Worm (Caenorhabditis elegans) whole organism, late embryonic: ENCODE results near the gene ZK892.5.

Experiments used
- T23F11.4 ChIP-seq: fragments of 200-800 bp; sonication (Bioruptor generic); optimal IDR thresholded peaks from 2 replicates; lab custom pipeline; 2018; ENCODE audit warnings: mild to moderate bottlenecking, missing genetic modification characterization, missing compliant biosample characterization
- Y22D7AL.16 ChIP-seq: sonication (generic microtip); optimal IDR thresholded peaks from 2 replicates; lab custom pipeline; 2016; ENCODE audit warnings: missing genetic modification characterization, missing compliant biosample characterization
- ama-1 ChIP-seq: fragments of 150-350 bp; optimal IDR thresholded peaks from 2 replicates; lab custom pipeline; 2014
- ceh-14 ChIP-seq: sonication (generic microtip); optimal IDR thresholded peaks from 2 replicates; lab custom pipeline; 2016; ENCODE audit warnings: missing genotype, missing genetic modification characterization, missing compliant biosample characterization
- ceh-18 ChIP-seq: sonication (generic microtip); optimal IDR thresholded peaks from 2 replicates; lab custom pipeline; 2016; ENCODE audit warnings: missing genetic modification characterization, missing compliant biosample characterization
- ceh-19 ChIP-seq: fragments of 200-800 bp; sonication (Bioruptor generic); optimal IDR thresholded peaks from 2 replicates; lab custom pipeline; 2018; ENCODE audit warnings: mild to moderate bottlenecking, missing genetic modification characterization, missing compliant biosample characterization
- ceh-2 ChIP-seq: sonication (generic microtip); optimal IDR thresholded peaks from 2 replicates; lab custom pipeline; 2016; ENCODE audit warnings: missing genotype, missing genetic modification characterization, missing compliant biosample characterization
- ceh-30 ChIP-seq: fragments of 150-350 bp; optimal IDR thresholded peaks from 2 replicates; lab custom pipeline; 2014; ENCODE audit warnings: missing biosample characterization, missing genetic modification characterization
- ceh-31 ChIP-seq: sonication (generic microtip); optimal IDR thresholded peaks from 2 replicates; lab custom pipeline; 2016; ENCODE audit warnings: missing genetic modification characterization, missing compliant biosample characterization
- ceh-34 ChIP-seq: sonication (generic microtip); optimal IDR thresholded peaks from 2 replicates; lab custom pipeline; 2016; ENCODE audit warnings: mild to moderate bottlenecking, missing genetic modification characterization, missing compliant biosample characterization
- ceh-45 ChIP-seq: fragments of 200-800 bp; sonication (Bioruptor generic); IDR thresholded peaks from 2 replicates; pipeline ENCODE4 v1.3.6; 2022; ENCODE audit warnings: missing genetic modification reagents, missing genetic modification characterization, missing compliant biosample characterization
- ceh-48 ChIP-seq: sonication (generic microtip); optimal IDR thresholded peaks from 2 replicates; lab custom pipeline; 2016; ENCODE audit warnings: missing genetic modification characterization, inconsistent platforms, missing compliant biosample characterization
- dmd-4 ChIP-seq: sonication (generic microtip); optimal IDR thresholded peaks from 2 replicates; lab custom pipeline; 2016; ENCODE audit warnings: borderline replicate concordance, missing genetic modification characterization, missing compliant biosample characterization
- dve-1 ChIP-seq: sonication (generic microtip); optimal IDR thresholded peaks from 2 replicates; lab custom pipeline; 2017; ENCODE audit warnings: antibody characterized with exemption, mild to moderate bottlenecking, missing genetic modification characterization, missing compliant biosample characterization
- elt-2 ChIP-seq: sonication (generic microtip); optimal IDR thresholded peaks from 2 replicates; lab custom pipeline; 2016; ENCODE audit warnings: missing genetic modification reagents, missing genetic modification characterization, missing compliant biosample characterization
- elt-4 ChIP-seq: sonication (generic microtip); optimal IDR thresholded peaks from 2 replicates; lab custom pipeline; 2016; ENCODE audit warnings: missing genetic modification characterization, missing compliant biosample characterization
- ets-4 ChIP-seq: sonication (generic microtip); optimal IDR thresholded peaks from 2 replicates; lab custom pipeline; 2016; ENCODE audit warnings: missing genetic modification characterization, missing compliant biosample characterization
- eyg-1 ChIP-seq: sonication (generic microtip); optimal IDR thresholded peaks from 2 replicates; lab custom pipeline; 2016; ENCODE audit warnings: missing genotype, missing genetic modification characterization, missing compliant biosample characterization
- fax-1 ChIP-seq: sonication (generic microtip); optimal IDR thresholded peaks from 2 replicates; lab custom pipeline; 2016; ENCODE audit warnings: missing genotype, missing genetic modification characterization, missing compliant biosample characterization
- fkh-6 ChIP-seq: sonication (generic microtip); optimal IDR thresholded peaks from 2 replicates; lab custom pipeline; 2016; ENCODE audit warnings: missing genetic modification characterization, missing compliant biosample characterization
- gmeb-2 ChIP-seq: sonication (generic microtip); optimal IDR thresholded peaks from 2 replicates; lab custom pipeline; 2016; ENCODE audit warnings: missing genetic modification characterization, inconsistent platforms, missing compliant biosample characterization
- hlh-13 ChIP-seq: fragments of 200-800 bp; sonication (Bioruptor generic); optimal IDR thresholded peaks from 2 replicates; lab custom pipeline; 2018; ENCODE audit warnings: mild to moderate bottlenecking, missing genetic modification characterization, missing compliant biosample characterization
- hlh-15 ChIP-seq: sonication (generic microtip); optimal IDR thresholded peaks from 2 replicates; lab custom pipeline; 2016; ENCODE audit warnings: missing genetic modification characterization, missing compliant biosample characterization
- hlh-6 ChIP-seq: sonication (generic microtip); optimal IDR thresholded peaks from 2 replicates; lab custom pipeline; 2016; ENCODE audit warnings: missing genotype, missing genetic modification characterization, missing compliant biosample characterization
- madf-2 ChIP-seq: sonication (generic microtip); optimal IDR thresholded peaks from 2 replicates; lab custom pipeline; 2017; ENCODE audit warnings: missing genetic modification characterization, missing compliant biosample characterization
- nfya-1 ChIP-seq: sonication (generic microtip); optimal IDR thresholded peaks from 2 replicates; lab custom pipeline; 2017; ENCODE audit warnings: missing genetic modification characterization, mild to moderate bottlenecking, missing compliant biosample characterization, antibody characterized with exemption, moderate library complexity
- pha-4 ChIP-seq: fragments of 150-350 bp; optimal IDR thresholded peaks from 2 replicates; lab custom pipeline; 2018; ENCODE audit warnings: missing biosample characterization, missing genetic modification reagents, missing genetic modification characterization
- ref-2 ChIP-seq: sonication (generic microtip); optimal IDR thresholded peaks from 2 replicates; lab custom pipeline; 2016; ENCODE audit warnings: missing genetic modification characterization, missing compliant biosample characterization
- sdc-2 ChIP-seq: sonication (generic microtip); optimal IDR thresholded peaks from 2 replicates; lab custom pipeline; 2016; ENCODE audit warnings: missing genotype, missing genetic modification characterization, missing compliant biosample characterization
- sox-2 ChIP-seq: fragments of 200-800 bp; sonication (Bioruptor generic); IDR thresholded peaks from 2 replicates; pipeline ENCODE4 v1.3.6; 2022; ENCODE audit warnings: missing genetic modification reagents, missing genetic modification characterization, missing compliant biosample characterization
- sox-4 ChIP-seq: sonication (generic microtip); optimal IDR thresholded peaks from 2 replicates; lab custom pipeline; 2017; ENCODE audit warnings: mild to moderate bottlenecking, missing genetic modification characterization, inconsistent platforms, missing compliant biosample characterization
- unc-3 ChIP-seq, 2 experiments: fragments of 200-800 bp in 1 of 2; sonication (Bioruptor generic) in 1 of 2; sonication (generic microtip) in 1 of 2; conservative IDR thresholded peaks in 1 of 2; optimal IDR thresholded peaks in 1 of 2; 2 replicates each; pipeline versions ENCODE4 v1.3.6 to Lab custom; 2016 to 2022; ENCODE audit warnings: missing compliant biosample characterization in 2 of 2, missing genetic modification characterization in 2 of 2, missing genetic modification reagents in 1 of 2
- unc-42 ChIP-seq: sonication (generic microtip); optimal IDR thresholded peaks from 2 replicates; lab custom pipeline; 2016; ENCODE audit warnings: missing genotype, missing genetic modification characterization, missing compliant biosample characterization
- unc-55 ChIP-seq: sonication (generic microtip); optimal IDR thresholded peaks from 2 replicates; lab custom pipeline; 2017; ENCODE audit warnings: missing biosample characterization, missing genetic modification reagents, missing genetic modification characterization

ZK892.5 gene

DNA sequence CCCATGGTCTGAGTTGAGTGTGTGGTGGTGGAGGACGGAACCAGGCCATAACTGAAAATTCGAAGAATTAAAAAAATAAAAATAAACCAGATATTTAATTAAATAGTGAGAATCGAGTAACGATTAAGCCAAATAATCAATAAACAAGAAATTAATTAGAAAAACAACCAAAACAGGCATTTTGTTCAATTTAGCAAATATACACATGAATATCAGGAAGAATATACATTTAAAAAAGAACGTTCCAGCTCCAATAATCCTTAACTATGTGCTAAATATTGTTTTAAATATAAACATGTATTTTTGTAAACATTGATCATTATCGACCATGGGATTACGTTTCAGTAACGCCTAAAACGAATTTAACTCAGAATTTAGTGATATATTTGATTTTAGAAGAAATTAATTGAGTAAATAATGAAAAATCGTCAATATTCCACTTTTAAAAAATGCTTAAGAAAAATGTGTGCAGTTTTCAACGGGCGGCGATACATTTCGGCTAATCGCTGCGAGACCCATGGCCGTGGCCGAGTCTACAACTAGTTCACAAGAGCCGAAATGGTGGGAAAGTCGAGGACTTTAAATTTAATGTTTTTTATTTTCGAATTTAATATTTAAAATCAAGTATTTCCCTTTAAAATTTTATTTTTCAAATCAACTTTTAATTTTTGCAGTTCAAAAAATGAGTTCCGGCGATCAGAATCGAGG, 39.9 kb upstream of the ZK892.5 start, which contains the start of the genes R53.4 and psf-1 (continued):
- TF ChIP-seq Y22D7AL.16 (tag; lab: Kevin White, UChicago) (no peak), ceh-31 (peak; percentile 86), ceh-2 (peak; percentile 75), ama-1 (lab: Kevin White, UChicago) (no peak), ceh-30 (tag; lab: Kevin White, UChicago) (no peak), sox-4 (tag; lab: Kevin White, UChicago) (no peak)

DNA sequence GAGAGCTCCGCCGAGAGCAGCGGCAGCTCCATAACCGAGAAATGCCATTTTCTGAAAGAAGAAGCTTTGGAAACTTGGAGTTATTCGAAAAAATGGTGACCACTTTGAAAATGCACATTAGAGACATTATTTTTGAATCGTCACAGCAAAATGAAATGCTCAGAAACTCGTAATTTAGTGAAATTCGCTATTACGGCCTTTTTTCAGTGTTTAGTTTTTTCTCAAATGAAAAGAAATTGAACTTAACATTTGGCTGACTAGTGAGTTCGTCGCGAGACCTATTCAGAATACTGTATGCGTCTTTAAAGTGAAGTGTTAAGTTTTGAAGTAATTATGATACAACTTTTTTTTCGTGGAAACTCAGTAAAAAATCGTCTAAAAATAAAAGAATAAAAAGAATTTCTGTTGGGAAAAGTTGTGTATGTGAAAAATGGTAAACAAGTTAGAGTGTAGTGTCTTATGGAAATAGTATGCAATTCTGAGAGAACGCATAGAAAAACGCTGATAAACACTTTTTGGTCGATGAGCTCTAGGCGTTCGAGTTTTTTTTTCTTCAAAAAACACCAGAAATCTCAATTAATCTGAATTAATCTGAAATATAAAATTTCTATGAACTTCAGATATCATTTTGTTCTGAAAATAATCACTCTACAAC, 37.5 kb upstream of the ZK892.5 start, which contains the start of gene R53.5:
R53.5 (minus strand) TSS at position 51 of the 655 bp plus-strand sequence.
- TF ChIP-seq sdc-2 (no peak), ceh-14 (tag; lab: Kevin White, UChicago) (no peak), sox-4 (tag; lab: Kevin White, UChicago) (no peak), ceh-2 (no peak), ceh-48 (tag; lab: Kevin White, UChicago) (no peak), elt-4 (tag; lab: Kevin White, UChicago) (no peak), sox-2 (GFP tag; lab: Robert Waterston, UW) (no peak), ets-4 (tag; lab: Kevin White, UChicago) (no peak), pha-4 (no peak), Y22D7AL.16 (tag; lab: Kevin White, UChicago) (no peak), fax-1 (tag; lab: Kevin White, UChicago) (no peak), ceh-19 (GFP tag; lab: Kevin White, UChicago) (no peak), gmeb-2 (tag; lab: Kevin White, UChicago) (no peak), eyg-1 (tag; lab: Kevin White, UChicago) (no peak)
- TF ChIP-seq, all 69 proteins: peak for 0

DNA sequence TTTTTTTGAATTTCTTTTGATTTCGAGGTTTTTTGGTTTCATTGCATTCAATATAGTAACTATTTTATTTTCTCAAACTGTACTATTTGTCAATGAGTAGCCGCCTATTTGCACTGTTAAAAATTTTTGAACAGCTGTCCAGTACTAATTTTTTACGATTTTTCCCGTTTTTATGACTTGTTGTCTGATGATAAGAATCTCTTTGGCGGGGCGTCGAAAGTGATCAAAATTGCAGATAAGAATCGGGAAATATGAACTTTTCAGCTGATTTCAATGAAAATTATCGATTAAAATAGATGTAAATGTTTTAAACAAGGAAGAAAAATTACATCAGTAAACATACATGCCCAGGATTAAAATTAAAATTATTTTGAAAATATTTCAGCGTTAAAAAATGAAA, 33.8 kb upstream of the ZK892.5 start:
- no peak for TF ChIP-seq fax-1 (tag; lab: Kevin White, UChicago)
- TF ChIP-seq elt-2 (tag; lab: Kevin White, UChicago) = peak; percentile 65
- no peak for TF ChIP-seq gmeb-2 (tag; lab: Kevin White, UChicago)
- TF ChIP-seq ceh-45 = no peak

DNA sequence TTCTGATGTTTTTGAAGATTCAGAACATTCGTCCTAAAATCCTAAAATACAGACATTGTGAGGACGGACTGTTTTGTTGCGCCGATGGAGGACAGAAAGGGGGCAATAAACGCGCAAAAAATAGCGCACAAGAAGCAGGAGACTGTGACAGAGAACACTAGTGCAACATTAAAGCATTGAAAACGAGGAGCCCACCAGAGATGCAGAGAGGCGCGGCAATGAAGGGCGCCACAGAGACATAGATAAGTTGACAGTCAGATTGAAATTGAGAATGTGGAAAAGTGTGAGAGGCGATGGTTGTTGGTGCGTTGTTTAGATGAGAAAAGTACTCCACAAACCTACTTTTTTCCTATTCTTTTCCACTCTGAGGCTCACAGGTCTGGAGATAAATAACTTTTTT, 33.0 kb upstream of the ZK892.5 start, which contains the start of gene aakg-5:
aakg-5 (minus strand) TSS at position 159 of the 400 bp plus-strand sequence.
- no peak for TF ChIP-seq unc-3 (GFP tag; conservative IDR thresholded peaks at IDR 0.05; lab: Robert Waterston, UW)
- TF ChIP-seq unc-3 (tag; optimal IDR thresholded peaks at IDR 0.05; lab: Kevin White, UChicago) = no peak
- peak; percentile 22 for TF ChIP-seq unc-55 (GFP tag; lab: Kevin White, UChicago)
- TF ChIP-seq dve-1 (tag; lab: Kevin White, UChicago) = peak; percentile 11
- TF ChIP-seq dmd-4 (tag; lab: Kevin White, UChicago) = no peak
- TF ChIP-seq ama-1 (lab: Kevin White, UChicago) = no peak
- no peak for TF ChIP-seq hlh-6 (tag; lab: Kevin White, UChicago)
- TF ChIP-seq ceh-31 = peak; percentile 19
- TF ChIP-seq T23F11.4 (GFP tag; lab: Kevin White, UChicago) = no peak
- TF ChIP-seq nfya-1 = peak; percentile 25
- peak; percentile 43 for TF ChIP-seq ceh-18 (tag; lab: Kevin White, UChicago)
- TF ChIP-seq hlh-13 = no peak
- TF ChIP-seq fkh-6 (tag; lab: Kevin White, UChicago) = no peak
- no peak for TF ChIP-seq hlh-15 (tag; lab: Kevin White, UChicago)

DNA sequence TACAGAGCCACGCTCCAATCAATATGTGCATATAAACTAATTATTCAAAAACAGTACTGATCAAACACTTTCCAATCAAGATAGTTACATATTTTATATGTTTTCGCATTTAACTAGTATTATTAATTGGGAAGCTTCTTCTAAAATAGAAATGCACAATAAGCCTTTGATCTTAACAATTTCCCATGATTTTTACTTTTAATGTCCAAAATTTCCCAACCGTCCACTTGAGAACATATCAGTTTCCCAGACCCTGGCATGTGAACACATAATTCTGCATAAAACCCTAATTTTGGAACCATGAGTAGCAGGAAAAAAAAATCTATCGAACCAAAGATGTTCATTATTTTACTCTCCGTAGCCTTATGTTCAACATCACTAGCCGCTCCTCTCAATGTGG, 31.6 kb upstream of the ZK892.5 start, which contains the start of gene R53.8:
R53.8 (plus strand) TSS at position 301 of the 400 bp plus-strand sequence.
- TF ChIP-seq sdc-2 (no peak), unc-42 (tag; lab: Kevin White, UChicago) (no peak), ref-2 (tag; lab: Kevin White, UChicago) (no peak), ceh-34 (tag; lab: Kevin White, UChicago) (no peak), gmeb-2 (tag; lab: Kevin White, UChicago) (no peak), madf-2 (tag; lab: Kevin White, UChicago) (no peak), dmd-4 (tag; lab: Kevin White, UChicago) (no peak), hlh-13 (no peak)
